Worm (Caenorhabditis elegans): ENCODE measurements around the gene fbxa-31.

fbxa-31 gene

DNA sequence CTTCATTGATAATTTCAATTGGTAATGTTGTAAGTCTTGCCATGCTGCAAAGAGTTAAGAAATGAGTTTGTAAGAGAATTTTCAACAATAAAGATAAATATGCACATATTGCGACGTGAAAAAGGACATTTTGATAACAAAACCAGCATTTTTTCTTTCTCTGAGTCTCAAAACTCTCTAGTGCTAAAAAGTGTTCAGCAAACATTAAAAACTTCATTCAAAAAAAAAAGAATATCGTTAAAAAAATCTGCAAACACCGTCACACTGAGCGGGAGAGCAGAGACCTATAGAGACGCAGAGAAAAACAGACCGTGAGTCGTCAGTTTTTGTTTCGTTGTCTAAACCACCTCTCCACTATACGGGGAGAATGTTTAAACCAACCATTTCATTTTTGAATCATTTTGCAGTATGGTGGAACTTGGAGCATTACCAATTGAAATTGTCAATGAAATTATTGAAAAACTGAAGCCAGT is 22.1 kb downstream of the fbxa-31 start, which contains the start of the genes fbxa-76 and fbxa-77:
Gene fbxa-76 (minus strand): TSS at position 51 of the 473 bp plus-strand sequence.
Gene fbxa-77 (plus strand): TSS at position 365 of the 473 bp plus-strand sequence.
- no peak for TF ChIP-seq nhr-11 (tag; optimal IDR thresholded peaks at IDR 0.05)
- no peak for TF ChIP-seq nhr-237 (tag; optimal IDR thresholded peaks at IDR 0.05)
- peak; percentile 37 for TF ChIP-seq skn-1 (tag; optimal IDR thresholded peaks at IDR 0.05)
- TF ChIP-seq lin-39 (tag; optimal IDR thresholded peaks at IDR 0.05) = peak; percentile 3
- no peak for TF ChIP-seq ceh-28 (tag; optimal IDR thresholded peaks at IDR 0.05)
- peak; percentile 48 for TF ChIP-seq nfya-1 (tag; optimal IDR thresholded peaks at IDR 0.05; ENCODE audit: insufficient read depth)
- no peak for TF ChIP-seq mml-1 (tag; optimal IDR thresholded peaks at IDR 0.05)
- TF ChIP-seq egl-27 (tag; optimal IDR thresholded peaks at IDR 0.05) = no peak
- no peak for TF ChIP-seq lsy-12 (tag; optimal IDR thresholded peaks at IDR 0.05)
- peak; percentile 62 for TF ChIP-seq hmg-11 (tag; optimal IDR thresholded peaks at IDR 0.05)
- TF ChIP-seq nhr-28 (tag; optimal IDR thresholded peaks at IDR 0.05) = no peak
- peak; percentile 78 for TF ChIP-seq elt-2 (tag; optimal IDR thresholded peaks at IDR 0.05)
- TF ChIP-seq lin-15B (tag; optimal IDR thresholded peaks at IDR 0.05) = peak; percentile 25
- TF ChIP-seq ceh-82 (tag; optimal IDR thresholded peaks at IDR 0.05) = no peak
- TF ChIP-seq mdl-1 (tag; optimal IDR thresholded peaks at IDR 0.05) = no peak
- TF ChIP-seq pqm-1 (tag; optimal IDR thresholded peaks at IDR 0.05) = peak; percentile 54
- peak; percentile 85 for TF ChIP-seq pha-4 (tag; optimal IDR thresholded peaks at IDR 0.05)

DNA sequence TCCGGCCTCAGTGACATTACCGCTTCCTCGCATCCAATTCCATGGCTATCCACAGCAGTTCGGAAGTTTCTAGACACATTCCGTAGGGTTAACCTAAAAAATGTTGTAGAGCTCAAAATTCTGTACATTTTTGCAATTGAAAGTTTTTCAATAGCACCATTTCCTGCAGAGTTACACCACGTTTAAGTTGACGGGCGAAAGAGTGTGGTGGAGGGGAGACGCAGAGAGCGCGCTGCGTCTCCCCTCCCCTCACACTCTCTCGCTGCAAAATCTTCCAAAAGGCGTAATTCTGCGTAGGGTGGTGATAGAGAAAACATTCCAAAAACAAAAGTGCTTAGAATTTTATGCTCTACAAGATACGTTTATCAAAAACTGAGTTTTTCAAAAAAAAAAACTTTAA is 22.9 kb downstream of the fbxa-31 start:
- TF ChIP-seq nhr-237 (tag; optimal IDR thresholded peaks at IDR 0.05) (no peak), elt-2 (tag; optimal IDR thresholded peaks at IDR 0.05) (no peak), nhr-77 (tag; optimal IDR thresholded peaks at IDR 0.05) (no peak), nhr-28 (tag; optimal IDR thresholded peaks at IDR 0.05) (no peak), ceh-9 (tag; optimal IDR thresholded peaks at IDR 0.05) (no peak), nhr-43 (tag; optimal IDR thresholded peaks at IDR 0.05; ENCODE audit: poor library complexity, severe bottlenecking) (no peak), fkh-10 (GFP tag; optimal IDR thresholded peaks at IDR 0.05) (no peak), fos-1 (tag; optimal IDR thresholded peaks at IDR 0.05) (no peak), hmg-11 (tag; optimal IDR thresholded peaks at IDR 0.05) (no peak), ZK546.5 (tag; optimal IDR thresholded peaks at IDR 0.05) (no peak), ztf-11 (tag; optimal IDR thresholded peaks at IDR 0.05) (no peak), lin-39 (tag; optimal IDR thresholded peaks at IDR 0.05) (no peak), tbx-2 (tag; optimal IDR thresholded peaks at IDR 0.05) (no peak), nhr-23 (tag; optimal IDR thresholded peaks at IDR 0.05) (no peak), pqm-1 (tag; optimal IDR thresholded peaks at IDR 0.05) (no peak), lsy-12 (tag; optimal IDR thresholded peaks at IDR 0.05) (no peak), egl-5 (tag; optimal IDR thresholded peaks at IDR 0.05) (no peak), eor-1 (tag; optimal IDR thresholded peaks at IDR 0.05) (no peak), jun-1 (tag; optimal IDR thresholded peaks at IDR 0.05) (no peak)

DNA sequence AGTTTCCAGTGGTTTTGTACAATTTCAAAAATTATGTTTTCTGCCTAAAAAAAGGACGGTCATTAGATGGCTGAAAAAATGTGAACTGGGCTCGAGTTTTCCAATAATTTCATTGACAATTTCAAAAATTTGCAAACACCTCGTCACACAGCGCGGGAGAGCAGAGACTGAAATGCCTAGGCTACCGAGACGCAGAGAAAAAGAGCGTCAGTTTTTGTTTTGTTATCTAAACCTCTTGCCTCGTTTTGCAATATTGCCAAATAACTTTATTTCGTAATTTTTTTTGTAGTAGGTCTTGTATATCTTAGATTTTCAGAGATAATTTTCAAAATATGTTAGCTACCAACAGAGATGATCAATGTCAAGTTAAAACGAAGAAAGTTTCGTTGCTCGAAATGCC is 28.0 kb downstream of the fbxa-31 start, which contains the start of gene fbxa-63:
Gene fbxa-63 (plus strand): TSS at position 310 of the 400 bp plus-strand sequence.
- TF ChIP-seq nhr-237 (tag; optimal IDR thresholded peaks at IDR 0.05) = no peak
- TF ChIP-seq nhr-28 (tag; optimal IDR thresholded peaks at IDR 0.05) = no peak
- no peak for TF ChIP-seq nhr-23 (tag; optimal IDR thresholded peaks at IDR 0.05)
- TF ChIP-seq hmg-11 (tag; optimal IDR thresholded peaks at IDR 0.05) = peak; percentile 72
- TF ChIP-seq lin-15B (tag; optimal IDR thresholded peaks at IDR 0.05) = peak; percentile 14
- peak; percentile 49 for TF ChIP-seq pha-4 (tag; optimal IDR thresholded peaks at IDR 0.05)
- TF ChIP-seq pqm-1 (tag; optimal IDR thresholded peaks at IDR 0.05) = peak; percentile 32
- TF ChIP-seq nhr-12 (tag; optimal IDR thresholded peaks at IDR 0.05) = no peak
- no peak for TF ChIP-seq fkh-2 (tag; optimal IDR thresholded peaks at IDR 0.05)
- TF ChIP-seq nhr-43 (tag; optimal IDR thresholded peaks at IDR 0.05; ENCODE audit: poor library complexity, severe bottlenecking) = no peak
- TF ChIP-seq elt-2 (tag; optimal IDR thresholded peaks at IDR 0.05) = peak; percentile 18
- peak; percentile 48 for TF ChIP-seq nfya-1 (tag; optimal IDR thresholded peaks at IDR 0.05; ENCODE audit: insufficient read depth)
- TF ChIP-seq mml-1 (tag; optimal IDR thresholded peaks at IDR 0.05) = no peak
- TF ChIP-seq elt-3 (tag; optimal IDR thresholded peaks at IDR 0.05) = no peak
- TF ChIP-seq lin-39 (tag; optimal IDR thresholded peaks at IDR 0.05) = no peak
- no peak for TF ChIP-seq snpc-4 (tag; optimal IDR thresholded peaks at IDR 0.05)
- no peak for TF ChIP-seq ztf-11 (tag; optimal IDR thresholded peaks at IDR 0.05)

DNA sequence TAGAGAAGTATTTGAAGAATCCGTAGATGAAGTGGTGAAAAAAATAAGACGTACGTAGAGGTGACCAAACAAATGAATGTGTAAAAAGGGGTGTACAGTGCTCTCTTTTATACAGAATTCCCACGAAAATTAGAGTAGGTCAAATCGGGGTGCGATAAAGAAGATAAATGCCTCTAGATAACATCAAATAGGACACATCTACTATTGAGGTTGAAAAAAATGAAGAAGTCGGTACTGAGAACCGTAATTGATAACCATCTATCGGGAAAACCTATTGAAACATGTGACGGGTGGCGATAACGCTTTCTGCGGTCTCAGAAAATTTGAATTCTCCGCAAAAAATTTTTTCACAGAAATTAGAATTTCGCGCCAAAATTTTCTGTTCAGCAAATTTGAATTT is 32.5 kb downstream of the fbxa-31 start, which contains the start of gene fbxa-61:
Gene fbxa-61 (plus strand): TSS at position 345 of the 400 bp plus-strand sequence.
- TF ChIP-seq snpc-4 (tag; optimal IDR thresholded peaks at IDR 0.05) = no peak
- TF ChIP-seq nhr-23 (tag; optimal IDR thresholded peaks at IDR 0.05) = peak; percentile 42
- no peak for TF ChIP-seq ztf-4 (tag; optimal IDR thresholded peaks at IDR 0.05)
- no peak for TF ChIP-seq unc-39 (tag; optimal IDR thresholded peaks at IDR 0.05)
- TF ChIP-seq nhr-11 (tag; optimal IDR thresholded peaks at IDR 0.05) = no peak
- no peak for TF ChIP-seq tbx-2 (tag; optimal IDR thresholded peaks at IDR 0.05)
- no peak for TF ChIP-seq nfya-1 (tag; optimal IDR thresholded peaks at IDR 0.05; ENCODE audit: insufficient read depth)
- peak; percentile 88 for TF ChIP-seq elt-1 (tag; optimal IDR thresholded peaks at IDR 0.05)

Measured in whole organism, L3 larva.